Fruit fly (Drosophila melanogaster): Measurements from ENCODE around the gene CG17380.
A peak's percentile ranks its signal among the peaks of the same experiment; 100 is the strongest.

Gene CG17380

DNA sequence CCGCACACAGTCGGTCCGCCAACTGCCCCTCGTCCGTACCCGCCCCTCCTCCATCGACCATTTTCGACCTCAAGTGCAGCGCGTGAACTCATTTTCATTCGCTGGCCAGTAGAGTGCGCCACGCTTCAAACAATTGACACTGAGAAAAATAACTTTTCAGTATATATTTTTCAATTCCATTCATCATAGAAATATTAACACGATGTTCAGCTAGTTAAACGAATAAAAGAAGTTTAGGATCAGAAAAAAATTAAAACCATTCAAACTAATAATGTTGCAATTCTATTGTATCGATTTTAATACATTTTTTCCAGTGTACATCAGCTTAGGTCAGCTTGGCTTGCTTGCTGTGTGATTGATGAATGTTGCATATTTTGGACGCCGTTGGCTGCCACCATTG lies 16.6 kb downstream of the CG17380 start (continued):
- TF ChIP-seq CG33557 (GFP tag; optimal IDR thresholded peaks at IDR 0.05): no peak
- no peak for TF ChIP-seq CG18764 (GFP tag; optimal IDR thresholded peaks at IDR 0.05)
- no peak for TF ChIP-seq NC2α (GFP tag; optimal IDR thresholded peaks at IDR 0.05)
- TF ChIP-seq CG3726 (GFP tag; IDR thresholded peaks at IDR 0.05): no peak
- no peak for TF ChIP-seq CG18619 (GFP tag; optimal IDR thresholded peaks at IDR 0.05)
- TF ChIP-seq CG9609 (GFP tag; optimal IDR thresholded peaks at IDR 0.05): no peak
- peak; percentile 3 for TF ChIP-seq CG18599 (GFP tag; optimal IDR thresholded peaks at IDR 0.05)
- peak; percentile 7 for TF ChIP-seq CG5180 (GFP tag; optimal IDR thresholded peaks at IDR 0.05)
- TF ChIP-seq MESR4 (GFP tag; optimal IDR thresholded peaks at IDR 0.05): no peak
- TF ChIP-seq CG4820 (GFP tag; optimal IDR thresholded peaks at IDR 0.05): peak; percentile 60
- peak; percentile 39 for TF ChIP-seq ewg (GFP tag; optimal IDR thresholded peaks at IDR 0.05)
- 0 out of 2 replicates have a peak, but pooled peaks have one; percentile 28 for TF ChIP-seq CG6689 (GFP tag; IDR thresholded peaks at IDR 0.05)
- peak; percentile 46 for TF ChIP-seq pum (GFP tag; optimal IDR thresholded peaks at IDR 0.05)
- no peak for TF ChIP-seq CG11085 (GFP tag; IDR thresholded peaks at IDR 0.05)
- TF ChIP-seq CG3407 (GFP tag; optimal IDR thresholded peaks at IDR 0.05): peak; percentile 30
- no peak for TF ChIP-seq CG10959 (GFP tag; IDR thresholded peaks at IDR 0.05)
- peak; percentile 54 for TF ChIP-seq CG12391 (tag; optimal IDR thresholded peaks at IDR 0.05)
- TF ChIP-seq mam (GFP tag; optimal IDR thresholded peaks at IDR 0.05): no peak
- TF ChIP-seq CG15011 (GFP tag; optimal IDR thresholded peaks at IDR 0.05): no peak
- peak; percentile 29; the same call in 1 of the 2 replicates for TF ChIP-seq lmd (GFP tag; IDR thresholded peaks at IDR 0.05)
- no peak for TF ChIP-seq CG2116 (GFP tag; optimal IDR thresholded peaks at IDR 0.05)
- no peak for TF ChIP-seq Max (GFP tag; optimal IDR thresholded peaks at IDR 0.05)
- TF ChIP-seq ken (GFP tag; IDR thresholded peaks at IDR 0.05): peak; percentile 61; the same call in 2 of the 3 replicates
- no peak for TF ChIP-seq gce (GFP tag; IDR thresholded peaks at IDR 0.05)
- no peak for TF ChIP-seq slbo (GFP tag; IDR thresholded peaks at IDR 0.05)
- peak; percentile 32 for TF ChIP-seq CG8924 (tag; optimal IDR thresholded peaks at IDR 0.05)
- TF ChIP-seq shn (GFP tag; optimal IDR thresholded peaks at IDR 0.05): no peak
- TF ChIP-seq Aef1 (GFP tag; IDR thresholded peaks at IDR 0.05): no peak
- TF ChIP-seq Optix (GFP tag; IDR thresholded peaks at IDR 0.05): no peak
- peak; percentile 22 for TF ChIP-seq Mes4 (GFP tag; optimal IDR thresholded peaks at IDR 0.05)
- no peak for TF ChIP-seq Ada2b (GFP tag; IDR thresholded peaks at IDR 0.05)
- no peak for TF ChIP-seq CG1024 (GFP tag; IDR thresholded peaks at IDR 0.05)
- TF ChIP-seq sc (optimal IDR thresholded peaks at IDR 0.05): no peak
- no peak for TF ChIP-seq sc (GFP tag; optimal IDR thresholded peaks at IDR 0.05)
- no peak for TF ChIP-seq prd (optimal IDR thresholded peaks at IDR 0.05)
- TF ChIP-seq prd (GFP tag; IDR thresholded peaks at IDR 0.05): peak; percentile 67; the same call in 2 of the 3 replicates
- peak; percentile 42 for TF ChIP-seq Sox100B (GFP tag; optimal IDR thresholded peaks at IDR 0.05)
- TF ChIP-seq CG17385 (GFP tag; optimal IDR thresholded peaks at IDR 0.05): peak; percentile 28
- peak; percentile 6 for TF ChIP-seq Abd-B (GFP tag; optimal IDR thresholded peaks at IDR 0.05)
- no peak for TF ChIP-seq CG11695 (GFP tag; IDR thresholded peaks at IDR 0.05)
- TF ChIP-seq Gsc (GFP tag; IDR thresholded peaks at IDR 0.05): no peak
- peak; percentile 1 for TF ChIP-seq da (GFP tag; optimal IDR thresholded peaks at IDR 0.05)
- TF ChIP-seq aop (GFP tag; IDR thresholded peaks at IDR 0.05): no peak
- no peak for TF ChIP-seq CG8478 (optimal IDR thresholded peaks at IDR 0.05)
- peak; percentile 22 for TF ChIP-seq Camta (GFP tag; optimal IDR thresholded peaks at IDR 0.05)
- no peak for TF ChIP-seq CG11398 (GFP tag; optimal IDR thresholded peaks at IDR 0.05)
- TF ChIP-seq CG4854 (GFP tag; optimal IDR thresholded peaks at IDR 0.05): no peak
- peak; percentile 38 for TF ChIP-seq Hr3 (GFP tag; optimal IDR thresholded peaks at IDR 0.05)
- peak; percentile 2 for TF ChIP-seq CG30431 (GFP tag; optimal IDR thresholded peaks at IDR 0.05)
- TF ChIP-seq CG15269 (tag; optimal IDR thresholded peaks at IDR 0.05): peak; percentile 42
- TF ChIP-seq esg (GFP tag; conservative IDR thresholded peaks at IDR 0.05): peak; percentile 48; the same call in 1 of the 2 replicates
- TF ChIP-seq YL-1 (GFP tag; optimal IDR thresholded peaks at IDR 0.05): no peak
- no peak for TF ChIP-seq CG17912 (GFP tag; optimal IDR thresholded peaks at IDR 0.05)

Data from whole organism, embryonic.